Worm (Caenorhabditis elegans): ENCODE results near the gene F13A2.1.

The F13A2.1 gene

ce11 chrV:4382298-4382697, at the start of gene F13A2.1:
Gene F13A2.1 (minus strand): TSS chrV:4382398.
- no peak for TF ChIP-seq pros-1 (tag; optimal IDR thresholded peaks at IDR 0.05)

ce11 chrV:4429576-4429975, 47.4 kb upstream of the F13A2.1 start, which contains the start of gene Y47D7A.12:
Gene Y47D7A.12 (minus strand): TSS chrV:4429676.
- TF ChIP-seq ceh-31 (tag; optimal IDR thresholded peaks at IDR 0.05) (no peak), ceh-48 (tag; optimal IDR thresholded peaks at IDR 0.05) (no peak), nhr-232 (tag; optimal IDR thresholded peaks at IDR 0.05) (no peak), ahr-1 (tag; optimal IDR thresholded peaks at IDR 0.05) (no peak)

- no peak for TF ChIP-seq T23F11.4 (GFP tag; optimal IDR thresholded peaks at IDR 0.05)
- no peak for TF ChIP-seq ceh-2 (tag; optimal IDR thresholded peaks at IDR 0.05)
- no peak for TF ChIP-seq hlh-15 (tag; optimal IDR thresholded peaks at IDR 0.05)
- no peak for TF ChIP-seq hlh-30 (tag; optimal IDR thresholded peaks at IDR 0.05; ENCODE audit: insufficient read depth)
- no peak for TF ChIP-seq ceh-24 (tag; optimal IDR thresholded peaks at IDR 0.05)
- no peak for TF ChIP-seq ceh-22 (tag; optimal IDR thresholded peaks at IDR 0.05)
- no peak for TF ChIP-seq C08G9.2 (tag; optimal IDR thresholded peaks at IDR 0.05)
- TF ChIP-seq K02D7.2 (tag; optimal IDR thresholded peaks at IDR 0.05): no peak
- no peak for TF ChIP-seq pqm-1 (tag; optimal IDR thresholded peaks at IDR 0.05)
- no peak for TF ChIP-seq dve-1 (tag; optimal IDR thresholded peaks at IDR 0.05)
- no peak for TF ChIP-seq pha-4 (tag; optimal IDR thresholded peaks at IDR 0.05)
- TF ChIP-seq sdc-2 (tag; optimal IDR thresholded peaks at IDR 0.05): no peak
- TF ChIP-seq ttx-3 (tag; optimal IDR thresholded peaks at IDR 0.05): no peak
- no peak for TF ChIP-seq pat-9 (tag; optimal IDR thresholded peaks at IDR 0.05)
- TF ChIP-seq unc-42 (tag; optimal IDR thresholded peaks at IDR 0.05): no peak
- TF ChIP-seq ahr-1 (tag; optimal IDR thresholded peaks at IDR 0.05): no peak
- no peak for TF ChIP-seq hlh-13 (GFP tag; optimal IDR thresholded peaks at IDR 0.05)
- no peak for TF ChIP-seq tbx-2 (tag; optimal IDR thresholded peaks at IDR 0.05)
Measured at ce11 chrV:4428202-4428601, 46.0 kb upstream of the F13A2.1 start, which contains the start of gene Y47D7A.11. Gene Y47D7A.11 (minus strand): TSS chrV:4428302.

- TF ChIP-seq che-1 (tag; optimal IDR thresholded peaks at IDR 0.05): no peak
- TF ChIP-seq sox-2 (GFP tag; IDR thresholded peaks at IDR 0.05): no peak
- no peak for TF ChIP-seq fax-1 (tag; optimal IDR thresholded peaks at IDR 0.05)
- no peak for TF ChIP-seq unc-86 (tag; optimal IDR thresholded peaks at IDR 0.05)
- TF ChIP-seq ceh-31 (tag; optimal IDR thresholded peaks at IDR 0.05): no peak
- TF ChIP-seq elt-2 (tag; optimal IDR thresholded peaks at IDR 0.05): no peak
- no peak for TF ChIP-seq ceh-14 (tag; optimal IDR thresholded peaks at IDR 0.05)
- TF ChIP-seq Y22D7AL.16 (tag; optimal IDR thresholded peaks at IDR 0.05): no peak
Measured at ce11 chrV:4423860-4424401, 41.7 kb upstream of the F13A2.1 start, which contains the start of the genes Y47D7A.9 and Y47D7A.19. Gene Y47D7A.9 (minus strand): TSS chrV:4423960. Gene Y47D7A.19 (plus strand): TSS chrV:4424351.

ce11 chrV:4423087-4423486, 40.9 kb upstream of the F13A2.1 start:
- TF ChIP-seq ref-2 (tag; optimal IDR thresholded peaks at IDR 0.05) (no peak), mec-3 (tag; optimal IDR thresholded peaks at IDR 0.05; ENCODE audit: borderline replicate concordance) (no peak), zip-5 (tag; optimal IDR thresholded peaks at IDR 0.05) (no peak), pha-2 (tag; optimal IDR thresholded peaks at IDR 0.05) (no peak), tbx-2 (tag; optimal IDR thresholded peaks at IDR 0.05) (no peak), pros-1 (tag; optimal IDR thresholded peaks at IDR 0.05) (no peak), ceh-22 (tag; optimal IDR thresholded peaks at IDR 0.05) (no peak), C08G9.2 (tag; optimal IDR thresholded peaks at IDR 0.05) (no peak)

ce11 chrV:4422127-4422526, 39.9 kb upstream of the F13A2.1 start, which contains the start of gene skr-7:
Gene skr-7 (plus strand): TSS chrV:4422427.
- TF ChIP-seq ceh-45 (GFP tag; IDR thresholded peaks at IDR 0.05) (no peak), unc-42 (tag; optimal IDR thresholded peaks at IDR 0.05) (no peak), ztf-16 (tag; optimal IDR thresholded peaks at IDR 0.05) (no peak), unc-86 (tag; optimal IDR thresholded peaks at IDR 0.05) (no peak), ceh-34 (tag; optimal IDR thresholded peaks at IDR 0.05) (no peak), mec-3 (tag; optimal IDR thresholded peaks at IDR 0.05; ENCODE audit: borderline replicate concordance) (no peak), fax-1 (tag; optimal IDR thresholded peaks at IDR 0.05) (no peak), ceh-19 (GFP tag; optimal IDR thresholded peaks at IDR 0.05) (no peak), ceh-14 (tag; optimal IDR thresholded peaks at IDR 0.05) (no peak), hlh-13 (GFP tag; optimal IDR thresholded peaks at IDR 0.05) (no peak), lin-11 (tag; optimal IDR thresholded peaks at IDR 0.05) (no peak), odd-2 (tag; optimal IDR thresholded peaks at IDR 0.05) (no peak), ets-4 (tag; optimal IDR thresholded peaks at IDR 0.05) (no peak), che-1 (tag; optimal IDR thresholded peaks at IDR 0.05) (no peak), K09A11.1 (tag; optimal IDR thresholded peaks at IDR 0.05; ENCODE audit: insufficient read depth) (no peak), hlh-8 (tag; optimal IDR thresholded peaks at IDR 0.05) (no peak)

Measured in whole organism, late embryonic.